Worm (Caenorhabditis elegans) whole organism, late embryonic: ENCODE measurements around the gene xpd-1.

Experiments
- C38D4.7 ChIP-seq: fragments of 200-800 bp; sonication (Bioruptor generic); optimal IDR thresholded peaks from 2 replicates; lab custom pipeline; 2018; ENCODE audit warnings: mild to moderate bottlenecking, missing genetic modification characterization, moderate library complexity, missing compliant biosample characterization
- F13H6.1 ChIP-seq: sonication (generic microtip); optimal IDR thresholded peaks from 2 replicates; lab custom pipeline; 2016; ENCODE audit warnings: missing genetic modification characterization, missing compliant biosample characterization
- K02D7.2 ChIP-seq: sonication (generic microtip); optimal IDR thresholded peaks from 2 replicates; lab custom pipeline; 2017; ENCODE audit warnings: mild to moderate bottlenecking, missing genetic modification characterization, missing compliant biosample characterization
- ama-1 ChIP-seq: fragments of 150-350 bp; optimal IDR thresholded peaks from 2 replicates; lab custom pipeline; 2014
- ceh-19 ChIP-seq: fragments of 200-800 bp; sonication (Bioruptor generic); optimal IDR thresholded peaks from 2 replicates; lab custom pipeline; 2018; ENCODE audit warnings: mild to moderate bottlenecking, missing genetic modification characterization, missing compliant biosample characterization
- ceh-22 ChIP-seq: sonication (generic microtip); optimal IDR thresholded peaks from 2 replicates; lab custom pipeline; 2017; ENCODE audit warnings: missing biosample characterization, missing genetic modification characterization
- ceh-30 ChIP-seq: fragments of 150-350 bp; optimal IDR thresholded peaks from 2 replicates; lab custom pipeline; 2014; ENCODE audit warnings: missing biosample characterization, missing genetic modification characterization
- ceh-31 ChIP-seq: sonication (generic microtip); optimal IDR thresholded peaks from 2 replicates; lab custom pipeline; 2016; ENCODE audit warnings: missing genetic modification characterization, missing compliant biosample characterization
- ceh-34 ChIP-seq: sonication (generic microtip); optimal IDR thresholded peaks from 2 replicates; lab custom pipeline; 2016; ENCODE audit warnings: mild to moderate bottlenecking, missing genetic modification characterization, missing compliant biosample characterization
- ceh-45 ChIP-seq: fragments of 200-800 bp; sonication (Bioruptor generic); IDR thresholded peaks from 2 replicates; pipeline ENCODE4 v1.3.6; 2022; ENCODE audit warnings: missing genetic modification reagents, missing genetic modification characterization, missing compliant biosample characterization
- ceh-6 ChIP-seq: fragments of 200-800 bp; sonication (Bioruptor generic); optimal IDR thresholded peaks from 2 replicates; lab custom pipeline; 2018; ENCODE audit warnings: mild to moderate bottlenecking, missing genetic modification characterization, missing compliant biosample characterization
- ceh-9 ChIP-seq: sonication (generic microtip); optimal IDR thresholded peaks from 2 replicates; lab custom pipeline; 2016; ENCODE audit warnings: mild to moderate bottlenecking, missing genetic modification characterization, inconsistent platforms, missing compliant biosample characterization
- dmd-4 ChIP-seq: sonication (generic microtip); optimal IDR thresholded peaks from 2 replicates; lab custom pipeline; 2016; ENCODE audit warnings: borderline replicate concordance, missing genetic modification characterization, missing compliant biosample characterization
- dve-1 ChIP-seq: sonication (generic microtip); optimal IDR thresholded peaks from 2 replicates; lab custom pipeline; 2017; ENCODE audit warnings: antibody characterized with exemption, mild to moderate bottlenecking, missing genetic modification characterization, missing compliant biosample characterization
- elt-2 ChIP-seq: sonication (generic microtip); optimal IDR thresholded peaks from 2 replicates; lab custom pipeline; 2016; ENCODE audit warnings: missing genetic modification reagents, missing genetic modification characterization, missing compliant biosample characterization
- elt-4 ChIP-seq: sonication (generic microtip); optimal IDR thresholded peaks from 2 replicates; lab custom pipeline; 2016; ENCODE audit warnings: missing genetic modification characterization, missing compliant biosample characterization
- ets-4 ChIP-seq: sonication (generic microtip); optimal IDR thresholded peaks from 2 replicates; lab custom pipeline; 2016; ENCODE audit warnings: missing genetic modification characterization, missing compliant biosample characterization
- fkh-6 ChIP-seq: sonication (generic microtip); optimal IDR thresholded peaks from 2 replicates; lab custom pipeline; 2016; ENCODE audit warnings: missing genetic modification characterization, missing compliant biosample characterization
- hlh-13 ChIP-seq: fragments of 200-800 bp; sonication (Bioruptor generic); optimal IDR thresholded peaks from 2 replicates; lab custom pipeline; 2018; ENCODE audit warnings: mild to moderate bottlenecking, missing genetic modification characterization, missing compliant biosample characterization
- hlh-15 ChIP-seq: sonication (generic microtip); optimal IDR thresholded peaks from 2 replicates; lab custom pipeline; 2016; ENCODE audit warnings: missing genetic modification characterization, missing compliant biosample characterization
- hlh-6 ChIP-seq: sonication (generic microtip); optimal IDR thresholded peaks from 2 replicates; lab custom pipeline; 2016; ENCODE audit warnings: missing genotype, missing genetic modification characterization, missing compliant biosample characterization
- lim-6 ChIP-seq: sonication (generic microtip); optimal IDR thresholded peaks from 2 replicates; lab custom pipeline; 2016; ENCODE audit warnings: missing genetic modification characterization, missing compliant biosample characterization
- lin-11 ChIP-seq: fragments of 200-800 bp; sonication (Bioruptor generic); optimal IDR thresholded peaks from 2 replicates; lab custom pipeline; 2018; ENCODE audit warnings: mild to moderate bottlenecking, missing genetic modification characterization, missing compliant biosample characterization
- nhr-232 ChIP-seq: sonication (generic microtip); optimal IDR thresholded peaks from 2 replicates; lab custom pipeline; 2016; ENCODE audit warnings: missing genetic modification characterization, missing compliant biosample characterization
- npax-4 ChIP-seq: sonication (generic microtip); optimal IDR thresholded peaks from 2 replicates; lab custom pipeline; 2016; ENCODE audit warnings: missing genetic modification characterization, missing compliant biosample characterization
- odd-2 ChIP-seq: sonication (generic microtip); optimal IDR thresholded peaks from 2 replicates; lab custom pipeline; 2017; ENCODE audit warnings: antibody characterized with exemption, mild to moderate bottlenecking, missing genetic modification characterization, missing compliant biosample characterization
- pag-3 ChIP-seq: sonication (generic microtip); optimal IDR thresholded peaks from 2 replicates; lab custom pipeline; 2016; ENCODE audit warnings: missing compliant biosample characterization, missing genetic modification characterization, borderline replicate concordance
- pat-9 ChIP-seq: fragments of 200-800 bp; sonication (Bioruptor generic); optimal IDR thresholded peaks from 2 replicates; lab custom pipeline; 2018; ENCODE audit warnings: mild to moderate bottlenecking, missing genetic modification characterization, moderate library complexity, missing compliant biosample characterization
- pha-2 ChIP-seq: sonication (generic microtip); optimal IDR thresholded peaks from 2 replicates; lab custom pipeline; 2017; ENCODE audit warnings: mild to moderate bottlenecking, missing genetic modification characterization, missing compliant biosample characterization
- pha-4 ChIP-seq: fragments of 150-350 bp; optimal IDR thresholded peaks from 2 replicates; lab custom pipeline; 2018; ENCODE audit warnings: missing biosample characterization, missing genetic modification reagents, missing genetic modification characterization
- pqm-1 ChIP-seq: sonication (generic microtip); optimal IDR thresholded peaks from 2 replicates; lab custom pipeline; 2016; ENCODE audit warnings: missing genetic modification characterization, missing compliant biosample characterization
- ref-2 ChIP-seq: sonication (generic microtip); optimal IDR thresholded peaks from 2 replicates; lab custom pipeline; 2016; ENCODE audit warnings: missing genetic modification characterization, missing compliant biosample characterization
- syd-9 ChIP-seq: sonication (generic microtip); optimal IDR thresholded peaks from 2 replicates; lab custom pipeline; 2016; ENCODE audit warnings: mild to moderate bottlenecking, missing genetic modification characterization, moderate library complexity, missing compliant biosample characterization
- tbx-7 ChIP-seq: sonication (generic microtip); optimal IDR thresholded peaks from 2 replicates; lab custom pipeline; 2016; ENCODE audit warnings: missing genotype, missing genetic modification characterization, missing compliant biosample characterization
- unc-86 ChIP-seq: sonication (generic microtip); optimal IDR thresholded peaks from 2 replicates; lab custom pipeline; 2016; ENCODE audit warnings: missing genetic modification characterization, missing compliant biosample characterization

xpd-1 gene

DNA sequence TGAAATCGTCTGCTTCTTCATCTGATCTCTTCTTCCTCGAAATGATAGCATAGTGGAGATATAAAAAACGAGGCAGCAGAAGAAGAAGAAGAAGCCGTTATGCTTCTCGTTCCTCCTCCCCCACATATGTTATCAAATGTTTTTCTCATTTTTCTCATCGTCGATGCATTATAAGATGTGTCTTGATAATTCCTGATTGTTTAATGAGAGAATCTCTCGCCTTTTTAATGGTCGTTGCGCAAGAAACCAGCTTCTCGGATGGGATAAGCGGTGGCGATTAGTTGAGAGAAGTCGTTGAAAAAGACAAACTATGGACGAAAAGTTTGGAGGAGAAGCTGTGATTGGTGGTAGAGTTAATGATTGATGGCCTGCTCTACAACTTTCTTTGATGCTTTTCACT is 29.6 kb downstream of the xpd-1 start, which contains the start of gene Y50D7A.13:
Gene Y50D7A.13 (minus strand): TSS at position 101 of the 400 bp plus-strand sequence.
- TF ChIP-seq pag-3 (tag; lab: Kevin White, UChicago), result no peak
- no peak for TF ChIP-seq nhr-232 (tag; lab: Kevin White, UChicago)
- no peak for TF ChIP-seq lim-6 (tag; lab: Kevin White, UChicago)
- no peak for TF ChIP-seq ref-2
- TF ChIP-seq hlh-6 (tag; lab: Kevin White, UChicago), result no peak
- no peak for TF ChIP-seq ets-4 (tag; lab: Kevin White, UChicago)
- no peak for TF ChIP-seq syd-9 (tag; lab: Kevin White, UChicago)
- TF ChIP-seq npax-4 (tag; lab: Kevin White, UChicago), result no peak
- no peak for TF ChIP-seq ceh-31
- TF ChIP-seq ceh-34 (tag; lab: Kevin White, UChicago), result no peak
- TF ChIP-seq elt-4 (tag; lab: Kevin White, UChicago), result no peak
- no peak for TF ChIP-seq unc-86 (tag; lab: Kevin White, UChicago)
- no peak for TF ChIP-seq hlh-13
- TF ChIP-seq fkh-6, result no peak
- TF ChIP-seq lin-11, result no peak
- TF ChIP-seq pqm-1 (tag; lab: Kevin White, UChicago), result no peak
- TF ChIP-seq dve-1 (tag; lab: Kevin White, UChicago), result no peak
- no peak for TF ChIP-seq ceh-19 (GFP tag; lab: Kevin White, UChicago)
- TF ChIP-seq, all 69 proteins: peak for 0

DNA sequence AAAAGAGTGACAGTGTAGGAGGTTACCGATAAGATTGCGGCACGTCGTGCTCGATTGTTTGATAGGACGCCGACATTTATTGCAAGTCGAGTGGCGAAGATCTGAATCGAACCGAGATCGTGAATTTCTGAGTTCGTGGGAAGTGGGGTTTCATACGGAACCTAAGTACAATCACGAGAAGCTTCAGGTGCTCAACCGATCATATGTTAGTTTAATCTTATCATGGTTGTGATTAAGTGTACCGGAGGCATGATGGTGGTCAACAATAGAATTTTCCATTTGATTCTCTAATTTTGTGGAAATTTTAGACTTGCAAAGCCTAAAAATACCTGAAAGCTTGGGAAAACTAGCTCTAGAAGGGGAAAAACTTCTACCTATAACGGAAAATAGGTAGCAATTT is 33.6 kb downstream of the xpd-1 start, which contains the start of gene ads-1:
Gene ads-1 (minus strand): TSS at position 101 of the 400 bp plus-strand sequence.
- TF ChIP-seq elt-4 (tag; lab: Kevin White, UChicago) (no peak), syd-9 (tag; lab: Kevin White, UChicago) (no peak), pha-2 (tag; lab: Kevin White, UChicago) (no peak), K02D7.2 (tag; lab: Kevin White, UChicago) (no peak)

DNA sequence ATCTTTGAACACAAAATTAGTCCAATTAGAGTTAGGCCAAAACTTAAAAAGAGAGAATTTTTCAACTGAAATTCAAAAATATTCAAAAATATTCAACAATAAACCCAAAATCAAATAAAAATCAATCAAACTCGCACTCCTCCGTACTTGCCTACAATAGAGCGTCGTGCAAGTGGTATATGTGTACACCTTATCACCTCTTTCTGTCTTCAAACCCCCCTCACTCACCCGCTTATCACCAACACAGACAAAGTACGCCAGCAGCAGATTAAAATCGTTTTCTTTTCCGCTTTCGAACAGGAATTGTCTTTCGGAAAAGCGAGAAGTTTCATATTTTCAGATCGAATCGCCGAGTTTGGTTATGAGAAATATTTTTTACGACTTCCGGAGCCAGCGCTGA is 34.3 kb downstream of the xpd-1 start:
- TF ChIP-seq ama-1 (lab: Kevin White, UChicago) (no peak), elt-2 (tag; lab: Kevin White, UChicago) (peak; percentile 61)
- TF ChIP-seq, all 69 proteins: peak for 1

DNA sequence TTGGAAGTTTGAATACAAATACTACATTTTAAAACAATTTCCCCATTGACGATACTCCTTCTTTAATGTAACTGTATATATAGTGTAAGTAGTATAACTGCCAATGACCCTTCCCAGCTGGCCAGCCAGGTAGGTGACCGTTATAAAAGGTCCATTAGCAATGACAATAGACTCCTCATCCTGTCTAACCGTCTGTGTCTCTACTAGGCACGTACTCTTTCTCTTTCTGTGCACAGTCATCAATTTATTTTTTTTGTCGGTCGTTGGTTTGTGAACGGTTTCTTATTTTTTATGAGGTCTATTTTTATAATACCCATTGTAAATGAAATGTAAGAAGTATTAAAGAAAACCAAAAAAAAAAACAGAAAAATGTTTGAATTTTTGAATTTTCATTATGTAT is 39.7 kb downstream of the xpd-1 start:
- TF ChIP-seq pat-9 (tag; lab: Kevin White, UChicago) (no peak), hlh-13 (no peak), K02D7.2 (tag; lab: Kevin White, UChicago) (no peak), syd-9 (tag; lab: Kevin White, UChicago) (no peak), pha-4 (no peak), C38D4.7 (GFP tag; lab: Kevin White, UChicago) (no peak), hlh-15 (tag; lab: Kevin White, UChicago) (no peak), ets-4 (tag; lab: Kevin White, UChicago) (no peak), lin-11 (no peak), ceh-45 (no peak), ceh-30 (tag; lab: Kevin White, UChicago) (no peak), tbx-7 (tag; lab: Kevin White, UChicago) (no peak), F13H6.1 (no peak), ceh-9 (tag; lab: Kevin White, UChicago) (no peak), ceh-6 (no peak), ceh-22 (tag; lab: Kevin White, UChicago) (no peak), elt-2 (tag; lab: Kevin White, UChicago) (no peak), unc-86 (tag; lab: Kevin White, UChicago) (no peak)

DNA sequence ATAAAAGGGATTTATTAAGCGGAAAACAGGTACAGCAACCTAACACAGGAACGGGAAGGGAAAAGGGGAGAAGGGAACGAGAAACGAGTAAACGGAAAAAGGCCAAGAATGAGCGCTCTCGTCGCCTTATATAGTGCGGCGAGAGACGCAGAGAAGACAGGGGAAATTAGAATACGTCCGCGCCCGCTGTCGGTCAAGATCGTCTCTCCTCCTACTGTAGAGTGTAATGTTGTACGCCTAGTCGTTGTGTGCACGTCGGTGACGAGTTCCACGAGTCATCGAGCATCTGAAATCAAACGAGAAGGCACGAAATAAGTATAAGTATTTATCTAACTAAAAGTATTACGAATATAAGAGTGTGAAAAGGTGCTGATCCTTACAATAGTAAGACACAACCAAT is 46.3 kb downstream of the xpd-1 start:
- TF ChIP-seq odd-2 (tag; lab: Kevin White, UChicago), result no peak
- no peak for TF ChIP-seq dmd-4 (tag; lab: Kevin White, UChicago)
- no peak for TF ChIP-seq syd-9 (tag; lab: Kevin White, UChicago)
- no peak for TF ChIP-seq ama-1 (lab: Kevin White, UChicago)
- no peak for TF ChIP-seq elt-2 (tag; lab: Kevin White, UChicago)
- TF ChIP-seq elt-4 (tag; lab: Kevin White, UChicago), result no peak
